Fruit fly (Drosophila melanogaster) whole organism, embryonic: ENCODE data around the gene CG8136.
A peak's percentile ranks its signal among the peaks of the same experiment; 100 is the strongest.

ENCODE experiments used
- Ada2b ChIP-seq: fragments of 200-800 bp; sonication (Bioruptor generic); IDR thresholded peaks from 2 replicates; pipeline ENCODE4 v1.3.6; 2022; ENCODE audit warnings: missing biosample characterization, missing genetic modification characterization
- Adf1 ChIP-seq: fragments of 200-800 bp; sonication (Bioruptor generic); IDR thresholded peaks from 2 replicates; pipeline ENCODE4 v1.3.6; 2022; ENCODE audit warnings: missing biosample characterization, missing genetic modification characterization
- Asciz ChIP-seq: fragments of 200-800 bp; sonication (Bioruptor generic); optimal IDR thresholded peaks from 2 replicates; lab custom pipeline; 2017; ENCODE audit warnings: missing biosample characterization, mild to moderate bottlenecking, missing genetic modification characterization, missing genetic modification reagents
- Awh ChIP-seq: fragments of 200-800 bp; sonication (Bioruptor generic); IDR thresholded peaks from 2 replicates; pipeline ENCODE4, ENCODE4 v1.3.6; 2022; ENCODE audit warnings: missing biosample characterization, missing genetic modification characterization
- CG10267 ChIP-seq: fragments of 200-800 bp; sonication (Bioruptor generic); optimal IDR thresholded peaks from 2 replicates; lab custom pipeline; 2018; ENCODE audit warnings: missing biosample characterization, mild to moderate bottlenecking, missing genetic modification characterization, moderate library complexity
- CG10274 ChIP-seq: fragments of 200-800 bp; sonication (Bioruptor generic); optimal IDR thresholded peaks from 3 replicates; lab custom pipeline; 2017; ENCODE audit warnings: missing biosample characterization, mild to moderate bottlenecking, missing genetic modification characterization
- CG12744 ChIP-seq: fragments of 200-800 bp; sonication (Bioruptor generic); optimal IDR thresholded peaks from 2 replicates; lab custom pipeline; 2016; ENCODE audit warnings: missing biosample characterization, missing genetic modification characterization
- CG12769 ChIP-seq: fragments of 200-800 bp; sonication (Bioruptor generic); optimal IDR thresholded peaks from 2 replicates; lab custom pipeline; 2019; ENCODE audit warnings: missing biosample characterization, mild to moderate bottlenecking, missing genetic modification characterization, moderate library complexity
- CG16813 ChIP-seq: fragments of 200-800 bp; sonication (Bioruptor generic); IDR thresholded peaks from 3 replicates; pipeline ENCODE4 v1.3.6; 2022; ENCODE audit warnings: missing biosample characterization, missing genetic modification characterization; ENCODE audit not compliant: partially characterized antibody
- CG2120 ChIP-seq: fragments of 200-800 bp; sonication (Bioruptor generic); optimal IDR thresholded peaks from 3 replicates; lab custom pipeline; 2016; ENCODE audit warnings: missing biosample characterization, missing genetic modification characterization
- CG30403 ChIP-seq: fragments of 200-800 bp; sonication (Bioruptor generic); optimal IDR thresholded peaks from 3 replicates; lab custom pipeline; 2016; ENCODE audit warnings: missing biosample characterization, missing genetic modification characterization
- CG34224 ChIP-seq: fragments of 200-800 bp; sonication (Bioruptor generic); IDR thresholded peaks from 3 replicates; pipeline ENCODE4 v1.3.6; 2022; ENCODE audit warnings: missing biosample characterization, missing genetic modification characterization; ENCODE audit not compliant: partially characterized antibody
- CG4404 ChIP-seq: fragments of 200-800 bp; sonication (Bioruptor generic); IDR thresholded peaks from 2 replicates; pipeline ENCODE4 v1.3.6; 2022; ENCODE audit warnings: missing biosample characterization, missing genetic modification characterization
- CG4424 ChIP-seq: fragments of 200-800 bp; sonication (Bioruptor generic); optimal IDR thresholded peaks from 3 replicates; lab custom pipeline; 2016; ENCODE audit warnings: missing biosample characterization, missing genetic modification characterization
- CG7745 ChIP-seq: fragments of 200-800 bp; sonication (Bioruptor generic); optimal IDR thresholded peaks from 2 replicates; lab custom pipeline; 2018; ENCODE audit warnings: missing biosample characterization, mild to moderate bottlenecking, missing genetic modification characterization, moderate library complexity
- CG7928 ChIP-seq: fragments of 200-800 bp; sonication (Bioruptor generic); optimal IDR thresholded peaks from 2 replicates; lab custom pipeline; 2017; ENCODE audit warnings: missing biosample characterization, mild to moderate bottlenecking, missing genetic modification characterization
- CG8359 ChIP-seq: fragments of 200-800 bp; sonication (Bioruptor generic); optimal IDR thresholded peaks from 2 replicates; lab custom pipeline; 2017; ENCODE audit warnings: missing biosample characterization, mild to moderate bottlenecking, missing genetic modification characterization, borderline replicate concordance
- CG9609 ChIP-seq: fragments of 200-800 bp; sonication (Bioruptor generic); optimal IDR thresholded peaks from 3 replicates; lab custom pipeline; 2016; ENCODE audit warnings: missing biosample characterization, missing genetic modification characterization
- CG9727 ChIP-seq: fragments of 200-800 bp; sonication (Bioruptor generic); optimal IDR thresholded peaks from 3 replicates; lab custom pipeline; 2017; ENCODE audit warnings: missing biosample characterization, mild to moderate bottlenecking, missing genetic modification characterization
- Dek ChIP-seq: fragments of 200-800 bp; sonication (Bioruptor generic); optimal IDR thresholded peaks from 3 replicates; lab custom pipeline; 2019; ENCODE audit warnings: missing biosample characterization, mild to moderate bottlenecking, missing genetic modification characterization, moderate library complexity
- Drgx ChIP-seq: fragments of 200-800 bp; sonication (Bioruptor generic); IDR thresholded peaks from 2 replicates; pipeline ENCODE4 v1.3.6; 2022; ENCODE audit warnings: missing biosample characterization, missing genetic modification characterization
- Fer3 ChIP-seq: fragments of 200-800 bp; sonication (Bioruptor generic); optimal IDR thresholded peaks from 2 replicates; lab custom pipeline; 2018; ENCODE audit warnings: missing biosample characterization, mild to moderate bottlenecking, missing genetic modification characterization, moderate library complexity
- HLHmδ ChIP-seq: fragments of 200-800 bp; sonication (Bioruptor generic); optimal IDR thresholded peaks from 2 replicates; lab custom pipeline; 2018; ENCODE audit warnings: missing biosample characterization, mild to moderate bottlenecking, missing genetic modification characterization, moderate library complexity
- Hr3 ChIP-seq: fragments of 200-800 bp; sonication (Bioruptor generic); optimal IDR thresholded peaks from 3 replicates; lab custom pipeline; 2016; ENCODE audit warnings: missing biosample characterization, missing genetic modification characterization
- Sry-δ ChIP-seq: fragments of 200-800 bp; sonication (Bioruptor generic); optimal IDR thresholded peaks from 2 replicates; lab custom pipeline; 2016; ENCODE audit warnings: missing biosample characterization, missing genetic modification characterization
- Taf1 ChIP-seq: fragments of 200-800 bp; sonication (Bioruptor generic); IDR thresholded peaks from 2 replicates; pipeline ENCODE4 v1.3.6; 2022; ENCODE audit warnings: missing biosample characterization, missing genetic modification characterization
- al ChIP-seq: fragments of 200-800 bp; sonication (Bioruptor generic); IDR thresholded peaks from 2 replicates; pipeline ENCODE4 v1.3.6; 2022; ENCODE audit warnings: missing biosample characterization, missing genetic modification characterization
- ato ChIP-seq: fragments of 200-800 bp; sonication (Bioruptor generic); IDR thresholded peaks from 2 replicates; pipeline ENCODE4 v1.3.6; 2022; ENCODE audit warnings: missing biosample characterization, missing genetic modification characterization; ENCODE audit not compliant: partially characterized antibody
- crc ChIP-seq: fragments of 200-800 bp; sonication (Bioruptor generic); optimal IDR thresholded peaks from 2 replicates; lab custom pipeline; 2016; ENCODE audit warnings: missing biosample characterization, missing genetic modification characterization
- croc ChIP-seq: fragments of 200-800 bp; sonication (Bioruptor generic); conservative IDR thresholded peaks from 3 replicates; pipeline ENCODE4 v1.3.6; 2022; ENCODE audit warnings: missing biosample characterization, missing genetic modification characterization
- dpn ChIP-seq, 2 experiments: fragments of 200-800 bp; sonication (Bioruptor generic); optimal IDR thresholded peaks; 3 replicates each; lab custom pipeline; 2016; ENCODE audit warnings: missing biosample characterization in 2 of 2, missing genetic modification characterization in 2 of 2
- fd3F ChIP-seq: fragments of 200-800 bp; sonication (Bioruptor generic); optimal IDR thresholded peaks from 2 replicates; lab custom pipeline; 2018; ENCODE audit warnings: missing biosample characterization, mild to moderate bottlenecking, missing genetic modification characterization, moderate library complexity
- gem ChIP-seq: fragments of 200-800 bp; sonication (Bioruptor generic); optimal IDR thresholded peaks from 2 replicates; lab custom pipeline; 2019; ENCODE audit warnings: missing biosample characterization, mild to moderate bottlenecking, missing genetic modification characterization, moderate library complexity
- gsb-n ChIP-seq: fragments of 200-800 bp; sonication (Bioruptor generic); optimal IDR thresholded peaks from 3 replicates; lab custom pipeline; 2018; ENCODE audit warnings: missing biosample characterization, mild to moderate bottlenecking, missing genetic modification characterization
- gt ChIP-seq: fragments of 200-800 bp; sonication (Bioruptor generic); IDR thresholded peaks from 2 replicates; pipeline ENCODE4 v1.3.6; 2022; ENCODE audit warnings: missing biosample characterization, missing genetic modification characterization
- hb ChIP-seq: fragments of 200-800 bp; sonication (Bioruptor generic); IDR thresholded peaks from 3 replicates; pipeline ENCODE4 v1.3.6; 2022; ENCODE audit warnings: missing biosample characterization, missing genetic modification characterization; ENCODE audit not compliant: partially characterized antibody
- hkb ChIP-seq, 2 experiments: fragments of 200-800 bp in 1 of 2; fragments of >200 bp in 1 of 2; sonication (Bioruptor generic) in 1 of 2; IDR thresholded peaks in 1 of 2; optimal IDR thresholded peaks in 1 of 2; 2 replicates each; pipeline versions ENCODE4 v1.3.6 to Lab custom; 2017 to 2022; ENCODE audit warnings: missing biosample characterization in 1 of 2, missing genetic modification characterization in 1 of 2
- inv ChIP-seq: fragments of 200-800 bp; sonication (Bioruptor generic); IDR thresholded peaks from 2 replicates; pipeline ENCODE4 v1.3.6; 2022; ENCODE audit warnings: missing biosample characterization, missing genetic modification characterization; ENCODE audit not compliant: partially characterized antibody
- lmd ChIP-seq: fragments of 200-800 bp; sonication (Bioruptor generic); IDR thresholded peaks from 2 replicates; pipeline ENCODE4 v1.3.6; 2022; ENCODE audit warnings: missing biosample characterization, missing genetic modification characterization
- pnt ChIP-seq: fragments of 200-800 bp; sonication (Bioruptor generic); optimal IDR thresholded peaks from 3 replicates; lab custom pipeline; 2016; ENCODE audit warnings: missing biosample characterization, missing genetic modification characterization
- pzg ChIP-seq: fragments of 200-800 bp; sonication (Bioruptor generic); optimal IDR thresholded peaks from 3 replicates; lab custom pipeline; 2018; ENCODE audit warnings: missing biosample characterization, mild to moderate bottlenecking, missing genetic modification characterization, moderate library complexity
- rib ChIP-seq: fragments of 200-800 bp; sonication (Bioruptor generic); IDR thresholded peaks from 2 replicates; pipeline ENCODE4 v1.3.6; 2022; ENCODE audit warnings: missing biosample characterization, missing genetic modification characterization
- ro ChIP-seq: fragments of 200-800 bp; sonication (Bioruptor generic); IDR thresholded peaks from 2 replicates; pipeline ENCODE4 v1.3.6; 2022; ENCODE audit warnings: missing biosample characterization, missing genetic modification characterization
- sna ChIP-seq: fragments of 200-800 bp; sonication (Bioruptor generic); IDR thresholded peaks from 2 replicates; pipeline ENCODE4 v1.3.6; 2022; ENCODE audit warnings: missing biosample characterization, missing genetic modification characterization; ENCODE audit not compliant: partially characterized antibody
- tna ChIP-seq: fragments of 200-800 bp; sonication (Bioruptor generic); IDR thresholded peaks from 2 replicates; pipeline ENCODE4 v1.3.6; 2022; ENCODE audit warnings: missing biosample characterization, missing genetic modification characterization; ENCODE audit not compliant: partially characterized antibody
- ttk ChIP-seq: fragments of 200-800 bp; sonication (Bioruptor generic); IDR thresholded peaks from 2 replicates; pipeline ENCODE4 v2.1.2; 2022; ENCODE audit warnings: missing biosample characterization, missing genetic modification characterization
- tx ChIP-seq: fragments of 200-800 bp; sonication (Bioruptor generic); optimal IDR thresholded peaks from 2 replicates; lab custom pipeline; 2016; ENCODE audit warnings: missing biosample characterization, missing genetic modification characterization
- zfh1 ChIP-seq: fragments of 200-800 bp; sonication (Bioruptor generic); IDR thresholded peaks from 3 replicates; pipeline ENCODE4 v1.3.6; 2022; ENCODE audit warnings: missing biosample characterization, missing genetic modification characterization

Gene CG8136

DNA sequence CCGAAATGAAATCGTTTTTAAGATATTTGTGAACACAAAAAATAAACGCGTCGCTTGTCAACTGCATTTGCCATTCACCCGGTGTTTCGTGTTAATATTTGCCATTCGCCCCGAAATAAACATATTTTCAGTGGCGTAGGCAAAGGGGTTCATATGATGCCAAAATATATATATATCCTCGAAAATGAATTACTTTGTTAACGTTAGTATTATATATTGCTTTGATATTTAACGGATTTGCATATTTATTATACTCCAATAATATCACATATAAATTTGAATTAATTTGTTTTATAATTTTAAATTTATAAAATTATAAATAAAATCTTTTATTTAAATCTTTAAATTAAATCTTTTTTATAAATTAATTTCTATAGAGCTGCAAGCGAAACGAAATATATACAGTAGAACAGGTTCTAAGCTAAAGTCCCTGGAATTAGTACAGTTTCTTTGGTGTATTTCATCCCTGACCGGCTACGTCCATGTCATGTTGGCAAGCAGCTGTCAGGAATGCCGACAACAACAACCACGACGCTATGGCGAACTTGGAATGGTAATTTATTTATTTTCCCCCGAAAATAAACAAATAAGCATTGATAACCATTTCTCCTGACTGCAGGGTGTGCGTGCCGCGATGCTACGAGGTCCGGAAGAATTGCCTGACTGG, 10.6 kb downstream of the CG8136 start, which contains the start of the genes M1BP and CG8202 (continued):
- peak; percentile 66; the same call in 1 of the 3 replicates for TF ChIP-seq croc
- peak; percentile 93 for TF ChIP-seq gsb-n (tag; lab: Kevin White, UChicago)
- TF ChIP-seq fd3F (GFP tag; lab: Kevin White, UChicago) = peak; percentile 83
- no peak for TF ChIP-seq CG34224 (GFP tag; lab: Robert Waterston, UW)
- no peak for TF ChIP-seq inv (GFP tag; lab: Robert Waterston, UW)
- peak; percentile 75 for TF ChIP-seq Fer3 (tag; lab: Kevin White, UChicago)
- peak; percentile 96 for TF ChIP-seq gem (tag; lab: Kevin White, UChicago)
- TF ChIP-seq CG9609 (GFP tag; lab: Kevin White, UChicago) = peak; percentile 38
- TF ChIP-seq crc (GFP tag; lab: Kevin White, UChicago) = no peak
- TF ChIP-seq HLHmδ (GFP tag; lab: Kevin White, UChicago) = no peak
- TF ChIP-seq Awh = peak; percentile 43; the same call in 1 of the 2 replicates
- no peak for TF ChIP-seq CG7745
- peak; percentile 90 for TF ChIP-seq CG30403
- peak; percentile 82 for TF ChIP-seq lmd
- TF ChIP-seq CG4404 (GFP tag; lab: Robert Waterston, UW) = peak; percentile 74
- TF ChIP-seq CG2120 (GFP tag; lab: Kevin White, UChicago) = peak; percentile 82
- peak; percentile 49 to 91 for TF ChIP-seq dpn (GFP tag; optimal IDR thresholded peaks at IDR 0.05; lab: Kevin White, UChicago)
- peak; percentile 91 for TF ChIP-seq CG10267 (tag; lab: Kevin White, UChicago)
- TF ChIP-seq pzg (GFP tag; lab: Kevin White, UChicago) = peak; percentile 26
- peak; percentile 59 for TF ChIP-seq CG7928 (GFP tag; lab: Kevin White, UChicago)
- TF ChIP-seq Sry-δ = peak; percentile 8
- no peak for TF ChIP-seq ato (GFP tag; lab: Robert Waterston, UW)
- peak; percentile 22; the same call in 1 of the 2 replicates for TF ChIP-seq Adf1 (GFP tag; lab: Robert Waterston, UW)
- TF ChIP-seq Taf1 = peak; percentile 8; the same call in 1 of the 2 replicates
- TF ChIP-seq tna (GFP tag; lab: Robert Waterston, UW) = no peak
- TF ChIP-seq CG8359 (GFP tag; lab: Kevin White, UChicago) = peak; percentile 70
- peak; percentile 46; the same call in 1 of the 2 replicates for TF ChIP-seq ro (GFP tag; lab: Robert Waterston, UW)
- peak; percentile 83; the same call in 2 of the 3 replicates for TF ChIP-seq zfh1 (GFP tag; lab: Robert Waterston, UW)
- peak; percentile 70; the same call in 1 of the 2 replicates for TF ChIP-seq ttk
- no peak for TF ChIP-seq CG12769 (tag; lab: Kevin White, UChicago)
- TF ChIP-seq hb (GFP tag; lab: Robert Waterston, UW) = no peak
- TF ChIP-seq CG4424 (GFP tag; lab: Kevin White, UChicago) = peak; percentile 91
- TF ChIP-seq Ada2b (GFP tag; lab: Robert Waterston, UW) = peak; percentile 55; the same call in 1 of the 2 replicates
- TF ChIP-seq gt = no peak
- no peak for TF ChIP-seq hkb (optimal IDR thresholded peaks at IDR 0.05; lab: Kevin White, UChicago)
- peak; percentile 77 for TF ChIP-seq hkb (GFP tag; IDR thresholded peaks at IDR 0.05; lab: Robert Waterston, UW)
- TF ChIP-seq Asciz (GFP tag; lab: Kevin White, UChicago) = peak; percentile 83
- no peak for TF ChIP-seq sna (GFP tag; lab: Robert Waterston, UW)
- no peak for TF ChIP-seq rib
- peak; percentile 38 for TF ChIP-seq tx (GFP tag; lab: Kevin White, UChicago)
- TF ChIP-seq Drgx (GFP tag; lab: Robert Waterston, UW) = peak; percentile 74
- TF ChIP-seq CG10274 (GFP tag; lab: Kevin White, UChicago) = no peak
- no peak for TF ChIP-seq Dek (tag; lab: Kevin White, UChicago)
- TF ChIP-seq al (GFP tag; lab: Robert Waterston, UW) = peak; percentile 73
- no peak for TF ChIP-seq CG16813 (GFP tag; lab: Robert Waterston, UW)
- TF ChIP-seq pnt (GFP tag; lab: Kevin White, UChicago) = peak; percentile 70
- TF ChIP-seq CG12744 (GFP tag; lab: Kevin White, UChicago) = peak; percentile 31
- TF ChIP-seq CG9727 (GFP tag; lab: Kevin White, UChicago) = peak; percentile 96
- TF ChIP-seq Hr3 = peak; percentile 94
